Fruit fly (Drosophila melanogaster): Measurements from ENCODE around the gene CG31122.

CG31122 gene

DNA sequence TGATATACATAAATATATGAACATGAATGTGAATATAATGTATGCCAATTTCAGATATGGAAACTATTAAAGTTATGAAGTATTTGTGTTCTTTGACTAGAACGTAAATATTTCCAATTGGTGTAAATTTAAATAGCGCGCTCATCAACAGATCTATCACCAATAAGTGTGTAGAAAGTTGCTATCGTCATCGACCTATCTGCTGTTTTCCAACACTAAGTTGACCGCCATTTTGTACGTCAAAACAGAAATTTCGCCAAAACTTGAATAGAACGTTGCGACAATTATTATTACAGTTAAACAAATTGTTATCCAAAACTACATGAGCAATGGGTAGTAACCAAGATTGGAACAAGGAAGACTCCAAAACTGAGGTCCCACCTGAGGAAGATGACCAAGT lies 27.1 kb downstream of the CG31122 start, which contains the start of gene cona:
Gene cona (plus strand): TSS at position 236 of the 400 bp plus-strand sequence.
- no peak for TF ChIP-seq noc (tag; optimal IDR thresholded peaks at IDR 0.05)

DNA sequence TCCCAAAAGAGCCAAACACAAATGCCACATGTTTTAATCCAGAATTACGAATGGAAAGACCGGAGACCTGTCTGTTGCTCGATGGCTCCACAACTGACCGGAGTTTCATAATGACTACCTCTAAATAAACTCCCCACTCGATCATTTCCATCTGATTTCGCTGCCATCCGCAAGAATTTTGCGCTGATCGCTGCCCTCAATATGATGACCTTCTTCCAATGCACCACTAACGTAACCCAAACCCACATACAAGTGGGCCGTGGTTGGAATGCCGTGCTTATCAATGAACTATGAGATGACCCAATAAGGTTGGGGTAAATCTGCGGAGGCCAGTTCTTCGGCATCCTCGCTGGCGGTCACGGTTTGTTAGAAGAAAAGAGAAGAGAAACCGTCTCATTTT lies 27.7 kb downstream of the CG31122 start, which contains the start of gene CG14309:
Gene CG14309 (minus strand): TSS at position 101 of the 400 bp plus-strand sequence.
- TF ChIP-seq noc (tag; optimal IDR thresholded peaks at IDR 0.05): no peak

DNA sequence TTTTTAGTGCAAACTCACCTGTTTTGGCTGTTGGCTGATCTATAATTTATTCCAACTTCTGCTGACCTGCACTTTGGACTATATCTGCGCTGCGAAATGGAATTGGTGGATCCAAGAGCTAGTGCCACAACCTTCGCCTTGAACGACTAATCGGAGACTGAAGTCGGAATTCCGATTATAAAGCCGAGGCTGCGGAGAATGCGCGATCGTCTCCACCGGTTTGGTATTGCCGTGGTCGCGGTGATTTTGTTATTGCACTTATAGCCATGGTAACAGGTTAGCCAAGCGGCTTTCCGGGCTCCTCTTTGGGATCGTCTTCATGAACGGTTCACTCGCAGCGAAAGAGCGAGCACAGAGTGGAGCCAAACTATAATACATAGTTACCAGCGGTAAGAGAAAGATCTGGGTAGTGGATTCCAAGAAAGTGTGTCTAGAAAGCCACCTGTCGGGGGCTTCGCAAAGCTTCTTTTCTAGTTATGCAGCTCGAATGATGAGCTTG lies 31.6 kb downstream of the CG31122 start, which contains the start of gene CG7675:
Gene CG7675 (minus strand): TSS at position 165 of the 499 bp plus-strand sequence.
- no peak for TF ChIP-seq noc (tag; optimal IDR thresholded peaks at IDR 0.05)

DNA sequence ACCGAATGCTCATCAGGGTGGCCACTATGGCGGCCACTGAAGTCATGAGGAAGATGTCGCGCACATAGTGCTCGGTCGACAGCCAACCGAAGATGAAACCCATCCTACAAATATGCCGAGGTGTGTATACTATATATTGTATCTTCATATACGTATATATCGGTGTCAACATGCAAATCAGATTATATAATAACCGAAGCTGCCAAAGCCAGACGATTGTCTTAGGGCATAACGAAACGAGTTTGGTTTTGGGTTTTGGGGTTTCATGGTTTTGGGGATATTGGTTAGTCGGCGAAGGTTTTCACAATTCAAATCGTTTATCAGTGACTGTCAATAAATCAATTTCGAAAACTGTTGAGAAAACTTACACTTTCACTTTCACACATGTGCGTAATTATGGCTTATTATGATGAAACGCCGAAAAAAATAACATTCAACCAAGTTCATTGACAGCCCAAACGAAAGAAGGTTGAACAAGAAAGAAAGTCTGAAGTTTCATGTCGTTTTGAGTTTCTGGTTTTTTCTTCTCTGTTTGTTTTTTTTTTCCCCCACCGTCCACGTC lies 32.3 kb downstream of the CG31122 start:
- no peak for TF ChIP-seq noc (tag; optimal IDR thresholded peaks at IDR 0.05)

DNA sequence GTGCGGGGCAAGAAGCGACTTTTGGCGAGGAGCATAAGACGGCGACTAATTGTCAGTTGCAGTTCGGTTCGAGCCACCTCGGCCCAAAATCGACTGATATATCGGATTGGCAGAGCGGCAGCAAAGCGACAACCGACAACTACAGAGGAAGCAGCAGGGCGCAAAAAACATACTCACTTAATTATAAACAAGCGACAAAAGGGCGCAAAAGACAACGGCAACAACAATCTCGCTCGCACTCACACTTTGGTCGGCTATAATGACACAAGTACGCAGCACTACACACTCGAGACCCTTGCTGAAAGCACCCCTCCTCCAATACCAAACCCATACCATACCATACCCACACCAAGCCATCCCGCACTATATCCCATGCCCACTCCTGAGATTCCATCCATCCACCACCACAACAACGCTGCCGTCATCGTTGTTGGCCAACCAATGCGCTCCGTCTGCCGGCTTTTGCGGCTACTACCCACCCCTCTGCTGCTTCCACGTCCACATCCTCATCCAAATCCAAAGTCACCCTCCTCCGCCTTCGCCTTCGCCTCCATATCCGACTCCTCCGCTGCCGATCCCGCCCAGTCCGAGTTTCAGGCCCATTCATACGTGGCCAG lies 39.9 kb downstream of the CG31122 start, which contains the start of gene gl:
Gene gl (minus strand): TSS at position 51 of the 617 bp plus-strand sequence.
- TF ChIP-seq noc (tag; optimal IDR thresholded peaks at IDR 0.05): no peak

DNA sequence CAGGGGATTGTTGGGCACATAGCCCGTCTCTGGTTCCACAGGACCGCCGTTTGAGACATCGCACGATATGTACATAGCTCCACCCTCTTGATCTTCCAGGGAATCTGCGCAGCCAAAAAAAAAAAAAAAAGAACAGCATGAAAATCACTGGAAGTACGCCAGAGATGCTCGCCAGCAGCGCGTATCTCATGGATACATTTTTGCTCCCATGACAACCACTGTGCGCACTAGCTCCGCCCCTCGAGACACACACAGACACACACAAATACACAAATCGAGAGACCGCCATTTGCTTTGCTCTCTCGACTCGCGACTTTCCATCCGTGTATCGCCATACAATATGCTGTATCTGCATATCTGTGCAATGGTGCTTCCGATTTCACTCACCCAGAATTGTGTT lies 41.3 kb downstream of the CG31122 start:
- TF ChIP-seq noc (tag; optimal IDR thresholded peaks at IDR 0.05): no peak

DNA sequence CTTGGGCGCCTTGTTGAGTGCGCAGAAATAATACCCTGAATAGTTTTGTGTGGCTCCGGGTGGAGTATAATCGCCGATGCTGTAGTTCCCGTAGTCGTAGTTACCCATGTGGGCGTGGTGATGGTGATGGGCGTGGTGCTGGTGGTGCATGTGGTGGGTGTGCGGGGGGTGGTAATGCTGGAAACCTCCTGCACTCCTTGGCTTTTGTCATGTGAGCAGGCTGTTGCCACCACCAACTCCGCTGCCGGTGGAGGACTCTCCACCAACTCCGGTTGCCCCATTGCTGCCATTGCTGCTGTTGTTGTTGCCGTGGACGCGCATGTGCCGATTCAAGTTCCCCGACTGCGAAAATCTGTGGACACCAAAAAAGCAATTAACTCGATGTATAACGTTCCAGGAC lies 44.1 kb downstream of the CG31122 start:
- TF ChIP-seq noc (tag; optimal IDR thresholded peaks at IDR 0.05): no peak

DNA sequence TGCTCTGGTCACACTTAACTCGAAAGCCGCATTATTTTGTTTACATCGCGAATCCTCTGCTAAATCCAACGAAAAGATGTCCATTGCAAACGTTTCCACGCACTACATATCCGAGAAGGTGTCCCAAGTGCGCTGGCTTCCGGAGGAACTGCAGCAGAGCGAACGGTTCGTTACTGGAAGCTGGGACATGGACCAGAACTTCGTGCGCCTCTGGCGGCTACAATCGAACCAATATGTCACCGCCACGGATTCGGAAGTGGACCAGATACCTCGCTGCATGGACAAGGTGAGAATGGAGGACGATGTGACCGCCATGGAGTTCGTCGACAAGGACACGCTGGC lies 46.1 kb downstream of the CG31122 start:
- TF ChIP-seq noc (tag; optimal IDR thresholded peaks at IDR 0.05): no peak

DNA sequence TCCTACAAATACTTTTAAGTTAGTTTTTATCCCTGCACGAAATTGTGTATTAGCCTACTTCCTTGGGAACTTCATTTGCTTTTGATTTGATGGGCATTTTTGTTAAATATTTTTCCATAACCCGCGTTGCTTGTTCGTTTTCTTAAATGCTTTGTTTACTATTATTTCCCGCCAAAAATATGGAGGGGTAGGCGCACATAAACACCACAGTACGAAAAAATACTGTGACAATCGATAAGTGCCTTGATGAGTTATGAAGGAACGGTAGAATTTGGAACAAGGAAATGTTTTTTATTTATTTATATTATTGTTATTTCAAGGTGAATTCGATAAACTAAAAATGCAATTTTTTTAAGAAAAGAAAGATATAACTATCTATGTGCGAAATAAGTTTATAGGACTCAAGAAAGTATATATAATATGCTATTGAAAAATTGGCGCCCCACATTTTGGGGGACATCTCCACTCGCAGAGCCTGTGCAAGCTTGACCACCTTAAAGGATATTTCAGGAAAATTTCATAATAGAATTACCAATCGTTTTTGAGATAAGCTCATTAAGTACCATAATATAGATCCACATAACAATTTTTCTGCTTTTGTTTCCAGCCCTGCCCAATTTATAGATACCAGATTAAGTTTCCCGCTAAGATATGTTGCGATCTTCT lies 46.6 kb downstream of the CG31122 start, which contains the start of the genes WRNexo and Nup43:
Gene WRNexo (minus strand): TSS at position 185 of the 666 bp plus-strand sequence.
Gene Nup43 (plus strand): TSS at position 661 of the 666 bp plus-strand sequence.
- no peak for TF ChIP-seq noc (tag; optimal IDR thresholded peaks at IDR 0.05)

DNA sequence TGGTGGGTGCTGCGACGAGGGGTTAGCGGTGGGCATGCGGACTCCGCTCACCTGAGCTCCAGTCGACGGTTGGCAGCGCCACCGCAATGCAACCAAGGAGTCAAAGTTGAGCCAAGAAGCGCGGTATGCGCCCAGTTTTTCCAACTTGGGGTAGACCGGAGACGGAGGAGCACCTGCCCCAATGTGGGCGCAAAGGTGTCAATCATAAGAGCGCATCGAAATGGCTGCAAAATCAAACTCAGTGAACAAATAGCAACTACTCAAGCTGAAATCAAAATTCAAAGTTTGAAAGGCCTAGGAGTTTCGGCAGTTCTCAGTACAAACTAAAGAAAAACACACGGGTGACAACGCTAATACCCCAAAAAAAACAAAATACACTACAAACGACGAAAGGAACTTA lies 51.0 kb downstream of the CG31122 start, which contains the start of gene hmw:
Gene hmw (plus strand): TSS at position 301 of the 400 bp plus-strand sequence.
- TF ChIP-seq noc (tag; optimal IDR thresholded peaks at IDR 0.05): no peak

DNA sequence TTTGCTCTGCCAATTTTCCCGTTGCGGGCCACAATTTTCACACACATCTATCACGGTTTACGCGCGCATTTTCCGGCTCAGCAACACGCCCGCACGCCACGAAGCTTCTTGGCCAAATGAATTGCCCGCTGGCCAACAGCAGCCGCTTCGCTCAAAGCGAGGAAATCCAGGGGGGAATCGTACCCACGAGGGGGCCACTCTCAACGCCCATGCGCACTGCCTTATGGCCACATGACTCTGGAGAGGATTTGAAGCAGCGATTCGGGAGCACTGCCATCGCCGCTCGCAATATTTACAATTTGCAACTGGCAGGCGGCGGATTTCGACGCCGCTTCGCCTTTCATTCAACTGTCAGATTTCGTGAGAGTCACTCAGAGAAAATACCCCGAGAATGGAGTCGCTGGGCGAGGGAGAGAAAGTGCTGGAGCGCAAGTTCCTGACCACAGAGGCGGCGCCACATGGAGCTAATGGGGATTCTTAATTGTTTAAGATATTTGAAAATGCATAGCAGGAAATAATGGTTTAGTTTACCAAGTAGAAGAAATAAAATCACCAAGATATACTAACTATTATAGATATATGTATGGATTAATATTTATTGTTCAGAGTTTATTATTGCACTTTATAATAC lies 51.9 kb downstream of the CG31122 start, which contains the start of gene CG15803:
Gene CG15803 (minus strand): TSS at position 99 of the 631 bp plus-strand sequence.
- no peak for TF ChIP-seq noc (tag; optimal IDR thresholded peaks at IDR 0.05)

Data from whole organism, larva.